Worm (Caenorhabditis elegans): ENCODE measurements around the gene slc-25A29.
A peak's percentile ranks its signal among the peaks of the same experiment; 100 is the strongest.

Gene slc-25A29

ce11 chrV:14685435-14686058 is 27.6 kb upstream of the slc-25A29 start, which contains the start of gene C47E8.4 (continued):
- TF ChIP-seq T07F8.4 (tag; optimal IDR thresholded peaks at IDR 0.05) (peak; percentile 44), ceh-40 (GFP tag; IDR thresholded peaks at IDR 0.05) (no peak), nhr-80 (tag; optimal IDR thresholded peaks at IDR 0.05) (peak; percentile 55), efl-1 (GFP tag; optimal IDR thresholded peaks at IDR 0.05) (peak; percentile 66), cebp-1 (GFP tag; IDR thresholded peaks at IDR 0.05) (peak; percentile 60; the same call in 1 of the 2 replicates), cebp-1 (tag; optimal IDR thresholded peaks at IDR 0.05) (peak; percentile 92), nhr-27 (tag; optimal IDR thresholded peaks at IDR 0.05) (peak; percentile 92), tbx-9 (tag; optimal IDR thresholded peaks at IDR 0.05; ENCODE audit: borderline replicate concordance) (no peak), unc-62 (GFP tag; optimal IDR thresholded peaks at IDR 0.05) (peak; percentile 34), akir-1 (GFP tag; optimal IDR thresholded peaks at IDR 0.05) (peak; percentile 84), hlh-26 (GFP tag; conservative IDR thresholded peaks at IDR 0.05) (no peak), gei-17 (GFP tag; optimal IDR thresholded peaks at IDR 0.05) (peak; percentile 69), repo-1 (tag; optimal IDR thresholded peaks at IDR 0.05) (peak; percentile 88), pbrm-1 (GFP tag; IDR thresholded peaks at IDR 0.05) (peak; percentile 96), hsf-1 (GFP tag; IDR thresholded peaks at IDR 0.05) (peak; percentile 100), lin-40 (tag; optimal IDR thresholded peaks at IDR 0.05) (peak; percentile 98), ccch-3 (GFP tag; optimal IDR thresholded peaks at IDR 0.05) (peak; percentile 90), tlf-1 (GFP tag; optimal IDR thresholded peaks at IDR 0.05) (peak; percentile 98), hmg-1.2 (GFP tag; IDR thresholded peaks at IDR 0.05) (peak; percentile 72), F52B5.7 (tag; optimal IDR thresholded peaks at IDR 0.05) (peak; percentile 88), sea-2 (GFP tag; IDR thresholded peaks at IDR 0.05) (peak; percentile 95), F49E8.2 (tag; optimal IDR thresholded peaks at IDR 0.05; ENCODE audit: insufficient read depth) (peak; percentile 89), F10E7.11 (tag; optimal IDR thresholded peaks at IDR 0.05) (peak; percentile 64), F55B11.4 (tag; optimal IDR thresholded peaks at IDR 0.05; ENCODE audit: borderline replicate concordance, insufficient read depth) (no peak), nhr-120 (GFP tag; IDR thresholded peaks at IDR 0.05) (0 out of 2 replicates have a peak, but pooled peaks have one; percentile 79), B0035.1 (tag; optimal IDR thresholded peaks at IDR 0.05) (peak; percentile 89), hrde-1 (tag; optimal IDR thresholded peaks at IDR 0.05; ENCODE audit: borderline replicate concordance) (peak; percentile 90), D2030.7 (GFP tag; IDR thresholded peaks at IDR 0.05) (peak; percentile 93), fkh-3 (tag; optimal IDR thresholded peaks at IDR 0.05) (no peak), K11D2.4 (GFP tag; IDR thresholded peaks at IDR 0.05) (peak; percentile 94), atf-7 (tag; optimal IDR thresholded peaks at IDR 0.05) (peak; percentile 94), lin-26 (GFP tag; IDR thresholded peaks at IDR 0.05) (no peak), ztf-6 (GFP tag; IDR thresholded peaks at IDR 0.05) (peak; percentile 68; the same call in 1 of the 2 replicates), nfya-2 (GFP tag; IDR thresholded peaks at IDR 0.05) (peak; percentile 99), hmg-20 (GFP tag; IDR thresholded peaks at IDR 0.05) (peak; percentile 91), snpc-3.4 (tag; optimal IDR thresholded peaks at IDR 0.05) (peak; percentile 95), cebp-2 (GFP tag; IDR thresholded peaks at IDR 0.05) (peak; percentile 91; the same call in 1 of the 2 replicates), C06A6.2 (GFP tag; conservative IDR thresholded peaks at IDR 0.05) (peak; percentile 94), ztf-22 (GFP tag; optimal IDR thresholded peaks at IDR 0.05) (peak; percentile 85), attf-6 (GFP tag; IDR thresholded peaks at IDR 0.05) (peak; percentile 71; the same call in 1 of the 2 replicates), rpc-1 (optimal IDR thresholded peaks at IDR 0.05) (peak; percentile 56), rpc-1 (tag; optimal IDR thresholded peaks at IDR 0.05) (peak; percentile 0), B0261.1 (tag; optimal IDR thresholded peaks at IDR 0.05) (peak; percentile 41), ztf-3 (GFP tag; optimal IDR thresholded peaks at IDR 0.05) (peak; percentile 85), mcd-1 (GFP tag; IDR thresholded peaks at IDR 0.05) (peak; percentile 100), lsl-1 (GFP tag; optimal IDR thresholded peaks at IDR 0.05) (peak; percentile 76), somi-1 (GFP tag; optimal IDR thresholded peaks at IDR 0.05) (peak; percentile 90), snpc-1.1 (tag; optimal IDR thresholded peaks at IDR 0.05; ENCODE audit: insufficient read depth) (peak; percentile 32)
